Fruit fly (Drosophila melanogaster) whole organism, embryonic: Measurements from ENCODE around the gene Syn1.

Experiments
- CG10209 ChIP-seq: fragments of 200-800 bp; sonication (Bioruptor generic); optimal IDR thresholded peaks from 3 replicates; lab custom pipeline; 2017; ENCODE audit warnings: missing biosample characterization, mild to moderate bottlenecking, missing genetic modification characterization, missing genetic modification reagents
- CG10321 ChIP-seq: fragments of 200-800 bp; sonication (Bioruptor generic); IDR thresholded peaks from 2 replicates; pipeline ENCODE4 v1.3.6; 2022; ENCODE audit warnings: missing biosample characterization, missing genetic modification characterization
- CG10462 ChIP-seq: fragments of 200-800 bp; sonication (Bioruptor generic); optimal IDR thresholded peaks from 2 replicates; lab custom pipeline; 2016; ENCODE audit warnings: missing biosample characterization, missing genetic modification characterization
- CG10543 ChIP-seq: fragments of 200-800 bp; sonication (Bioruptor generic); optimal IDR thresholded peaks from 3 replicates; lab custom pipeline; 2017; ENCODE audit warnings: missing biosample characterization, mild to moderate bottlenecking, missing genetic modification characterization, moderate library complexity
- CG11456 ChIP-seq: fragments of 200-800 bp; sonication (Bioruptor generic); IDR thresholded peaks from 3 replicates; pipeline ENCODE4 v1.3.6; 2022; ENCODE audit warnings: missing biosample characterization, missing genetic modification characterization
- CG11504 ChIP-seq: fragments of 200-800 bp; sonication (Bioruptor generic); optimal IDR thresholded peaks from 3 replicates; lab custom pipeline; 2019; ENCODE audit warnings: missing biosample characterization, mild to moderate bottlenecking, missing genetic modification characterization, moderate library complexity
- CG11560 ChIP-seq: fragments of 200-800 bp; sonication (Bioruptor generic); IDR thresholded peaks from 3 replicates; pipeline ENCODE4 v1.3.6; 2022; ENCODE audit warnings: missing biosample characterization, missing genetic modification characterization
- CG11695 ChIP-seq: fragments of 200-800 bp; sonication (Bioruptor generic); IDR thresholded peaks from 3 replicates; pipeline ENCODE4 v1.3.6; 2022; ENCODE audit warnings: missing biosample characterization, missing genetic modification characterization
- CG12219 ChIP-seq: fragments of 200-800 bp; sonication (Bioruptor generic); optimal IDR thresholded peaks from 3 replicates; lab custom pipeline; 2018; ENCODE audit warnings: missing biosample characterization, mild to moderate bottlenecking, missing genetic modification characterization
- CG13624 ChIP-seq: fragments of 200-800 bp; sonication (Bioruptor generic); optimal IDR thresholded peaks from 2 replicates; lab custom pipeline; 2016; ENCODE audit warnings: missing biosample characterization, missing genetic modification characterization
- CG15479 ChIP-seq: fragments of 200-800 bp; sonication (Bioruptor generic); optimal IDR thresholded peaks from 3 replicates; lab custom pipeline; 2019; ENCODE audit warnings: missing biosample characterization, mild to moderate bottlenecking, missing genetic modification characterization, moderate library complexity
- CG1603 ChIP-seq: fragments of 200-800 bp; sonication (Bioruptor generic); optimal IDR thresholded peaks from 2 replicates; lab custom pipeline; 2019; ENCODE audit warnings: missing biosample characterization, mild to moderate bottlenecking, missing genetic modification characterization, moderate library complexity
- CG16779 ChIP-seq: fragments of 200-800 bp; sonication (Bioruptor generic); IDR thresholded peaks from 2 replicates; pipeline ENCODE4 v1.3.6; 2022; ENCODE audit warnings: missing biosample characterization, missing genetic modification characterization
- CG17359 ChIP-seq: fragments of 200-800 bp; sonication (Bioruptor generic); optimal IDR thresholded peaks from 3 replicates; lab custom pipeline; 2018; ENCODE audit warnings: missing biosample characterization, mild to moderate bottlenecking, missing genetic modification characterization, moderate library complexity
- CG17385 ChIP-seq: fragments of 200-800 bp; sonication (Bioruptor generic); optimal IDR thresholded peaks from 3 replicates; lab custom pipeline; 2018; ENCODE audit warnings: missing biosample characterization, mild to moderate bottlenecking, missing genetic modification characterization
- CG2199 ChIP-seq: fragments of 200-800 bp; sonication (Bioruptor generic); IDR thresholded peaks from 3 replicates; pipeline ENCODE4 v1.3.6; 2022; ENCODE audit warnings: missing biosample characterization, missing genetic modification characterization
- CG2202 ChIP-seq: fragments of 200-800 bp; sonication (Bioruptor generic); optimal IDR thresholded peaks from 2 replicates; lab custom pipeline; 2018; ENCODE audit warnings: missing biosample characterization, mild to moderate bottlenecking, missing genetic modification characterization
- CG2889 ChIP-seq: fragments of 200-800 bp; sonication (Bioruptor generic); IDR thresholded peaks from 3 replicates; pipeline ENCODE4 v1.3.6; 2022; ENCODE audit warnings: missing biosample characterization, missing genetic modification characterization
- CG31224 ChIP-seq: fragments of 200-800 bp; sonication (Bioruptor generic); IDR thresholded peaks from 2 replicates; pipeline ENCODE4 v1.3.6; 2022; ENCODE audit warnings: missing biosample characterization, missing genetic modification characterization
- CG34422 ChIP-seq: fragments of 200-800 bp; sonication (Bioruptor generic); IDR thresholded peaks from 3 replicates; pipeline ENCODE4 v1.3.6; 2022; ENCODE audit warnings: missing biosample characterization, missing genetic modification characterization
- CG43689 ChIP-seq: fragments of 200-800 bp; sonication (Bioruptor generic); IDR thresholded peaks from 2 replicates; pipeline ENCODE4 v1.3.6; 2022; ENCODE audit warnings: missing biosample characterization, missing genetic modification characterization
- CG6254 ChIP-seq: fragments of 200-800 bp; sonication (Bioruptor generic); optimal IDR thresholded peaks from 3 replicates; lab custom pipeline; 2017; ENCODE audit warnings: mild to moderate bottlenecking, missing biosample characterization, missing genetic modification reagents, missing genetic modification characterization
- CG7928 ChIP-seq: fragments of 200-800 bp; sonication (Bioruptor generic); optimal IDR thresholded peaks from 2 replicates; lab custom pipeline; 2017; ENCODE audit warnings: missing biosample characterization, mild to moderate bottlenecking, missing genetic modification characterization
- CG8281 ChIP-seq: fragments of 200-800 bp; sonication (Bioruptor generic); optimal IDR thresholded peaks from 2 replicates; lab custom pipeline; 2018; ENCODE audit warnings: missing biosample characterization, mild to moderate bottlenecking, missing genetic modification characterization, moderate library complexity
- CoRest ChIP-seq: fragments of 200-800 bp; sonication (Bioruptor generic); optimal IDR thresholded peaks from 3 replicates; lab custom pipeline; 2018; ENCODE audit warnings: missing biosample characterization, mild to moderate bottlenecking, missing genetic modification characterization, moderate library complexity
- Hmx ChIP-seq: fragments of 200-800 bp; sonication (Bioruptor generic); optimal IDR thresholded peaks from 2 replicates; lab custom pipeline; 2016; ENCODE audit warnings: missing biosample characterization, missing genetic modification characterization
- Hr51 ChIP-seq, 2 experiments: fragments of 200-800 bp; sonication (Bioruptor generic); optimal IDR thresholded peaks; 2 replicates in 1 of 2; 3 replicates in 1 of 2; lab custom pipeline; 2016 to 2018; ENCODE audit warnings: missing biosample characterization in 2 of 2, missing genetic modification characterization in 2 of 2, mild to moderate bottlenecking in 1 of 2, moderate library complexity in 1 of 2
- Hr78 ChIP-seq, 2 experiments: fragments of 200-800 bp in 1 of 2; fragments of >200 bp in 1 of 2; sonication (Bioruptor generic) in 1 of 2; optimal IDR thresholded peaks; 2 replicates each; lab custom pipeline; 2017 to 2019; ENCODE audit warnings: missing biosample characterization in 2 of 2, missing genetic modification characterization in 2 of 2, mild to moderate bottlenecking in 1 of 2, moderate library complexity in 1 of 2
- NFAT ChIP-seq: fragments of 200-800 bp; sonication (Bioruptor generic); IDR thresholded peaks from 2 replicates; pipeline ENCODE4 v1.3.6; 2022; ENCODE audit warnings: missing biosample characterization, missing genetic modification characterization
- Nf-YC ChIP-seq: fragments of 200-800 bp; optimal IDR thresholded peaks from 3 replicates; lab custom pipeline; 2019; ENCODE audit warnings: missing biosample characterization, mild to moderate bottlenecking, missing genetic modification characterization, moderate library complexity
- Poxn ChIP-seq: fragments of 200-800 bp; sonication (Bioruptor generic); IDR thresholded peaks from 2 replicates; pipeline ENCODE4 v1.3.6; 2022; ENCODE audit warnings: missing biosample characterization, missing genetic modification characterization
- Side ChIP-seq: fragments of 200-800 bp; sonication (Bioruptor generic); optimal IDR thresholded peaks from 2 replicates; lab custom pipeline; 2016; ENCODE audit warnings: missing biosample characterization, missing genetic modification characterization
- Stat92E ChIP-seq, 3 experiments: fragments of >200 bp in 2 of 3; fragments of 200-800 bp in 1 of 3; sonication (Bioruptor generic) in 1 of 3; optimal IDR thresholded peaks; 2 replicates each; lab custom pipeline; 2017 to 2019; ENCODE audit warnings: missing biosample characterization in 3 of 3, missing genetic modification characterization in 3 of 3, mild to moderate bottlenecking in 1 of 3, moderate library complexity in 1 of 3
- Vsx1 ChIP-seq: fragments of 200-800 bp; sonication (Bioruptor generic); optimal IDR thresholded peaks from 2 replicates; lab custom pipeline; 2017; ENCODE audit warnings: missing biosample characterization, mild to moderate bottlenecking, missing genetic modification characterization, missing genetic modification reagents
- ac ChIP-seq: fragments of 200-800 bp; sonication (Bioruptor generic); optimal IDR thresholded peaks from 3 replicates; lab custom pipeline; 2017; ENCODE audit warnings: missing biosample characterization, mild to moderate bottlenecking, missing genetic modification characterization
- ci ChIP-seq: fragments of 200-800 bp; sonication (Bioruptor generic); IDR thresholded peaks from 3 replicates; pipeline ENCODE4 v1.3.6; 2022; ENCODE audit warnings: missing biosample characterization, missing genetic modification characterization
- danr ChIP-seq: fragments of 200-800 bp; sonication (Bioruptor generic); IDR thresholded peaks from 2 replicates; pipeline ENCODE4 v1.3.6; 2022; ENCODE audit warnings: missing biosample characterization, missing genetic modification characterization
- exex ChIP-seq: fragments of 200-800 bp; sonication (Bioruptor generic); optimal IDR thresholded peaks from 4 replicates; lab custom pipeline; 2018; ENCODE audit warnings: missing biosample characterization, mild to moderate bottlenecking, missing genetic modification characterization, moderate library complexity
- fd96Cb ChIP-seq: fragments of 200-800 bp; sonication (Bioruptor generic); optimal IDR thresholded peaks from 2 replicates; lab custom pipeline; 2018; ENCODE audit warnings: missing biosample characterization, mild to moderate bottlenecking, missing genetic modification characterization, moderate library complexity
- gcm ChIP-seq: fragments of 200-800 bp; sonication (Bioruptor generic); optimal IDR thresholded peaks from 2 replicates; lab custom pipeline; 2019; ENCODE audit warnings: missing biosample characterization, mild to moderate bottlenecking, missing genetic modification characterization, moderate library complexity
- gsb-n ChIP-seq: fragments of 200-800 bp; sonication (Bioruptor generic); optimal IDR thresholded peaks from 3 replicates; lab custom pipeline; 2018; ENCODE audit warnings: missing biosample characterization, mild to moderate bottlenecking, missing genetic modification characterization
- ind ChIP-seq: fragments of 200-800 bp; sonication (Bioruptor generic); optimal IDR thresholded peaks from 3 replicates; lab custom pipeline; 2016; ENCODE audit warnings: missing biosample characterization, missing genetic modification characterization
- inv ChIP-seq: fragments of 200-800 bp; sonication (Bioruptor generic); IDR thresholded peaks from 2 replicates; pipeline ENCODE4 v1.3.6; 2022; ENCODE audit warnings: missing biosample characterization, missing genetic modification characterization; ENCODE audit not compliant: partially characterized antibody
- nom ChIP-seq: fragments of 200-800 bp; sonication (Bioruptor generic); optimal IDR thresholded peaks from 2 replicates; lab custom pipeline; 2017; ENCODE audit warnings: missing biosample characterization, missing genetic modification characterization, mild to moderate bottlenecking, moderate library complexity, missing genetic modification reagents
- onecut ChIP-seq: fragments of 200-800 bp; sonication (Bioruptor generic); IDR thresholded peaks from 2 replicates; pipeline ENCODE4 v1.3.6; 2022; ENCODE audit warnings: missing biosample characterization, missing genetic modification characterization
- stwl ChIP-seq: fragments of 200-800 bp; sonication (Bioruptor generic); optimal IDR thresholded peaks from 3 replicates; lab custom pipeline; 2018; ENCODE audit warnings: missing biosample characterization, mild to moderate bottlenecking, missing genetic modification characterization, moderate library complexity
- tgo ChIP-seq: fragments of 200-800 bp; sonication (Bioruptor generic); IDR thresholded peaks from 3 replicates; pipeline ENCODE4 v1.3.6; 2022; ENCODE audit warnings: missing biosample characterization, missing genetic modification characterization
- tx ChIP-seq: fragments of 200-800 bp; sonication (Bioruptor generic); optimal IDR thresholded peaks from 2 replicates; lab custom pipeline; 2016; ENCODE audit warnings: missing biosample characterization, missing genetic modification characterization

Syn1 gene

dm6 chr3L:21808568-21808967 lies 38.2 kb upstream of the Syn1 start, which contains the start of gene eg (continued):
- TF ChIP-seq Hr78 (GFP tag; optimal IDR thresholded peaks at IDR 0.05; lab: Kevin White, UChicago) = no peak
- TF ChIP-seq Vsx1 (GFP tag; lab: Kevin White, UChicago) = no peak
- no peak for TF ChIP-seq CG11695 (GFP tag; lab: Robert Waterston, UW)
- no peak for TF ChIP-seq CG11504
- TF ChIP-seq CG11560 = no peak
- TF ChIP-seq ci (GFP tag; lab: Robert Waterston, UW) = no peak
- TF ChIP-seq CG7928 (GFP tag; lab: Kevin White, UChicago) = no peak
- TF ChIP-seq CG15479 (GFP tag; lab: Kevin White, UChicago) = peak; percentile 70
- TF ChIP-seq gsb-n (tag; lab: Kevin White, UChicago) = no peak
- no peak for TF ChIP-seq Stat92E (GFP tag; optimal IDR thresholded peaks at IDR 0.05; lab: Kevin White, UChicago)
- TF ChIP-seq CG2202 (tag; lab: Kevin White, UChicago) = no peak
- no peak for TF ChIP-seq CG13624 (GFP tag; lab: Kevin White, UChicago)
- TF ChIP-seq ac (GFP tag; lab: Kevin White, UChicago) = no peak
- TF ChIP-seq CG17359 (tag; lab: Kevin White, UChicago) = no peak
- no peak for TF ChIP-seq CG10543 (GFP tag; lab: Kevin White, UChicago)
- no peak for TF ChIP-seq CG31224 (GFP tag; lab: Robert Waterston, UW)
- TF ChIP-seq CG10209 (GFP tag; lab: Kevin White, UChicago) = no peak

- TF ChIP-seq CG34422 (GFP tag; lab: Robert Waterston, UW) (peak; percentile 68; the same call in 2 of the 3 replicates), CG13624 (GFP tag; lab: Kevin White, UChicago) (no peak), Poxn (GFP tag; lab: Robert Waterston, UW) (no peak), CG11456 (no peak), gsb-n (tag; lab: Kevin White, UChicago) (peak; percentile 75), NFAT (GFP tag; lab: Robert Waterston, UW) (peak; percentile 44; the same call in 1 of the 2 replicates), CG8281 (peak; percentile 30), CG1603 (no peak), Stat92E (GFP tag; optimal IDR thresholded peaks at IDR 0.05; lab: Kevin White, UChicago) (peak in 1 of 3 experiments; percentile 53), CG10321 (GFP tag; lab: Robert Waterston, UW) (peak; percentile 11; the same call in 1 of the 2 replicates), ind (peak; percentile 49), danr (GFP tag; lab: Robert Waterston, UW) (no peak), onecut (GFP tag; lab: Robert Waterston, UW) (no peak), CG10462 (GFP tag; lab: Kevin White, UChicago) (peak; percentile 16), CG12219 (peak; percentile 5), fd96Cb (tag; lab: Kevin White, UChicago) (peak; percentile 67), CG2889 (GFP tag; lab: Robert Waterston, UW) (no peak), Nf-YC (tag; lab: Kevin White, UChicago) (peak; percentile 97), CG43689 (GFP tag; lab: Robert Waterston, UW) (no peak), inv (GFP tag; lab: Robert Waterston, UW) (no peak), stwl (tag; lab: Kevin White, UChicago) (no peak), CG17385 (GFP tag; lab: Kevin White, UChicago) (peak; percentile 45), CG6254 (GFP tag; lab: Kevin White, UChicago) (peak; percentile 67), tx (GFP tag; lab: Kevin White, UChicago) (no peak), Side (GFP tag; lab: Kevin White, UChicago) (no peak), nom (GFP tag; lab: Kevin White, UChicago) (no peak), tgo (GFP tag; lab: Robert Waterston, UW) (peak; percentile 72), CG2199 (0 out of 3 replicates have a peak, but pooled peaks have one; percentile 9), CoRest (tag; lab: Kevin White, UChicago) (peak; percentile 75), exex (tag; lab: Kevin White, UChicago) (no peak), Hmx (no peak), CG16779 (GFP tag; lab: Robert Waterston, UW) (no peak), gcm (GFP tag; lab: Kevin White, UChicago) (peak; percentile 63), Hr51 (GFP tag; optimal IDR thresholded peaks at IDR 0.05; lab: Kevin White, UChicago) (no peak)
These were observed 37.7 kb upstream of the Syn1 start for dm6 chr3L:21808003-21808530.
